Fruit fly (Drosophila melanogaster): ENCODE data around the gene Hsp22.

DNA sequence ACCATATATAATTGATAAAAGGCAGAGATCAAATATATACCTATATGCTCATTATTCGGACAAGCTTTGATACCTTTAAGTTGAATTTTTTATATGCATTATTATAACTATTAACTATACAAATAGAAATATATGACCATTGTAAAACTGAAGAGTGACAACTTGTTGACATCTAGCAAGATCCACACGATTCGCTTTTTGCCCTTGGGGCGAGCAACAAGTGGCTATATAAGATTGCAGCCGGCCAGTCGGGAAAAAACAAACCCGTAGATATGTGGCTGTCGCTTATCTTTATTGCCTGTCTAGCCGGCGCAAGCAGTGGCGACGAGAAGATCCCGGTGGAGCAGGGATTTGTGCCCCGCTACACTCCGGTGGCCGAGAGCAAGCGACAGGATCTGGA, 10.8 kb upstream of the Hsp22 start, which contains the start of gene CG34456:
- TF ChIP-seq CG32121 (GFP tag; IDR thresholded peaks at IDR 0.05): no peak
- TF ChIP-seq CG8159 (tag; optimal IDR thresholded peaks at IDR 0.05): no peak
- peak; percentile 20 for TF ChIP-seq EcR (GFP tag; optimal IDR thresholded peaks at IDR 0.05)
- TF ChIP-seq CG9948 (tag; optimal IDR thresholded peaks at IDR 0.05): no peak
- no peak for TF ChIP-seq CG15710 (tag; optimal IDR thresholded peaks at IDR 0.05)
- TF ChIP-seq CG13204 (GFP tag; optimal IDR thresholded peaks at IDR 0.05): no peak

All from whole organism, pupa.